Worm (Caenorhabditis elegans) whole organism, early embryonic: ENCODE results near the gene chil-19.

Source experiments
- B0310.2 ChIP-seq: sonication (generic microtip); optimal IDR thresholded peaks from 2 replicates; lab custom pipeline; 2016; ENCODE audit warnings: mild to moderate bottlenecking, missing genetic modification characterization, missing compliant biosample characterization
- aly-1 ChIP-seq: sonication (generic microtip); optimal IDR thresholded peaks from 2 replicates; lab custom pipeline; 2016; ENCODE audit warnings: missing genetic modification characterization, missing compliant biosample characterization
- ama-1 ChIP-seq: fragments of 150-350 bp; optimal IDR thresholded peaks from 2 replicates; lab custom pipeline; 2014
- ceh-13 ChIP-seq: fragments of 200-800 bp; sonication (Bioruptor generic); optimal IDR thresholded peaks from 2 replicates; lab custom pipeline; 2018; ENCODE audit warnings: mild to moderate bottlenecking, missing genetic modification characterization, missing compliant biosample characterization
- ets-7 ChIP-seq: sonication (generic microtip); optimal IDR thresholded peaks from 2 replicates; lab custom pipeline; 2016; ENCODE audit warnings: missing genotype, missing genetic modification characterization, missing compliant biosample characterization
- flt-1 ChIP-seq: fragments of 200-800 bp; sonication (Bioruptor generic); IDR thresholded peaks from 2 replicates; pipeline ENCODE4 v1.3.6; 2022; ENCODE audit warnings: missing genetic modification characterization, missing compliant biosample characterization
- hmbx-1 ChIP-seq: sonication (generic microtip); optimal IDR thresholded peaks from 2 replicates; lab custom pipeline; 2016; ENCODE audit warnings: mild to moderate bottlenecking, missing genetic modification characterization, missing compliant biosample characterization
- hmg-4 ChIP-seq: fragments of 200-800 bp; sonication (Bioruptor generic); optimal IDR thresholded peaks from 2 replicates; lab custom pipeline; 2018; ENCODE audit warnings: mild to moderate bottlenecking, missing genetic modification characterization, missing compliant biosample characterization
- hnd-1 ChIP-seq: sonication (generic microtip); optimal IDR thresholded peaks from 2 replicates; lab custom pipeline; 2016; ENCODE audit warnings: missing genetic modification characterization, missing compliant biosample characterization
- pes-1 ChIP-seq: fragments of 200-800 bp; sonication (Bioruptor generic); IDR thresholded peaks from 2 replicates; pipeline ENCODE4 v1.3.6; 2022; ENCODE audit warnings: missing genetic modification reagents, missing genetic modification characterization, missing compliant biosample characterization
- sea-1 ChIP-seq: fragments of 200-800 bp; sonication (Bioruptor generic); conservative IDR thresholded peaks from 2 replicates; pipeline ENCODE4 v1.3.6; 2022; ENCODE audit warnings: missing genetic modification characterization, missing compliant biosample characterization
- tbx-11 ChIP-seq: fragments of 200-800 bp; sonication (Bioruptor generic); IDR thresholded peaks from 2 replicates; pipeline ENCODE4 v1.3.6; 2022; ENCODE audit warnings: missing genetic modification characterization, missing compliant biosample characterization
- tbx-37 ChIP-seq: fragments of 200-800 bp; sonication (Bioruptor generic); conservative IDR thresholded peaks from 2 replicates; pipeline ENCODE4 v1.3.6; 2022; ENCODE audit warnings: missing genetic modification reagents, missing genetic modification characterization, missing compliant biosample characterization
- tra-4 ChIP-seq: sonication (generic microtip); optimal IDR thresholded peaks from 2 replicates; lab custom pipeline; 2017; ENCODE audit warnings: missing genetic modification characterization, missing compliant biosample characterization

- no peak for TF ChIP-seq hnd-1 (tag; lab: Kevin White, UChicago)
- no peak for TF ChIP-seq ets-7 (tag; lab: Kevin White, UChicago)
- TF ChIP-seq B0310.2 (tag; lab: Kevin White, UChicago) = no peak
- TF ChIP-seq ama-1 (lab: Kevin White, UChicago) = no peak
- TF ChIP-seq flt-1 (GFP tag; lab: Robert Waterston, UW) = no peak
- no peak for TF ChIP-seq ceh-13
- TF ChIP-seq tbx-11 (GFP tag; lab: Robert Waterston, UW) = no peak
- no peak for TF ChIP-seq pes-1 (GFP tag; lab: Robert Waterston, UW)
- TF ChIP-seq sea-1 = no peak
- no peak for TF ChIP-seq aly-1 (tag; lab: Kevin White, UChicago)
- no peak for TF ChIP-seq hmg-4 (GFP tag; lab: Kevin White, UChicago)
- TF ChIP-seq tbx-37 = no peak
- TF ChIP-seq hmbx-1 (tag; lab: Kevin White, UChicago) = no peak
- no peak for TF ChIP-seq tra-4 (tag; lab: Kevin White, UChicago)
Measured at ce11 chrII:9411497-9411896, 42.7 kb downstream of the chil-19 start, which contains the start of gene M176.9.
